Fruit fly (Drosophila melanogaster) Kc167 (cell line): ENCODE data around the gene nrv2.

Experiments used
- Myc ChIP-seq: fragments of >200 bp; optimal IDR thresholded peaks from 2 replicates; lab custom pipeline; 2017; ENCODE audit warnings: missing external identifiers
- Sin3A ChIP-seq: fragments of >200 bp; optimal IDR thresholded peaks from 2 replicates; lab custom pipeline; 2018; ENCODE audit warnings: missing external identifiers
- h ChIP-seq: fragments of >200 bp; optimal IDR thresholded peaks from 3 replicates; lab custom pipeline; 2018; ENCODE audit warnings: missing external identifiers
- insv ChIP-seq: fragments of >200 bp; optimal IDR thresholded peaks from 3 replicates; lab custom pipeline; 2018; ENCODE audit warnings: missing external identifiers
- psq ChIP-seq: fragments of >200 bp; optimal IDR thresholded peaks from 2 replicates; lab custom pipeline; 2017; ENCODE audit warnings: missing external identifiers
- ttk ChIP-seq: sonication (Bioruptor generic); optimal IDR thresholded peaks from 2 replicates; lab custom pipeline; 2017; ENCODE audit warnings: missing external identifiers

nrv2 gene

DNA sequence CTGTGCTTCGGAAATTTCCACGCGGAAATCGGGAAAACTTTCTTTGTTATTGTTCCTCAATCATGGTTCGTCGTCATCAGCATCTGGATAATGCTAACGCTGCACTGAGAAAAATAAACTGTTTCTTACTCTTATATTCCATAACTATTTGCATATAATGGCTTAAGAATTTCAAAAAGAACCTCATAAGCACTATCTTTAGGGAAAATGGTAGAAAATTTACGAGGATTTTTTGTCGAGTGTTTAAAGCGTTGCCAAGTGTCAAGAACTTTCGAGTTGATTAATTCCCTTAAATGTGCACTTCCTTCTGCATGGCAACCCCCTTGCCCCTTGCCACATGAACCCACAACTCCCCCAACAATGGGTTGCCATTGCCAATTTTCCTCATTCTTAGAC lies 10.7 kb downstream of the nrv2 start:
- TF ChIP-seq psq (lab: Kevin White, UChicago) = no peak
- no peak for TF ChIP-seq Sin3A
- no peak for TF ChIP-seq Myc (lab: Kevin White, UChicago)
- no peak for TF ChIP-seq ttk (lab: Kevin White, UChicago)
- no peak for TF ChIP-seq h (lab: Kevin White, UChicago)

DNA sequence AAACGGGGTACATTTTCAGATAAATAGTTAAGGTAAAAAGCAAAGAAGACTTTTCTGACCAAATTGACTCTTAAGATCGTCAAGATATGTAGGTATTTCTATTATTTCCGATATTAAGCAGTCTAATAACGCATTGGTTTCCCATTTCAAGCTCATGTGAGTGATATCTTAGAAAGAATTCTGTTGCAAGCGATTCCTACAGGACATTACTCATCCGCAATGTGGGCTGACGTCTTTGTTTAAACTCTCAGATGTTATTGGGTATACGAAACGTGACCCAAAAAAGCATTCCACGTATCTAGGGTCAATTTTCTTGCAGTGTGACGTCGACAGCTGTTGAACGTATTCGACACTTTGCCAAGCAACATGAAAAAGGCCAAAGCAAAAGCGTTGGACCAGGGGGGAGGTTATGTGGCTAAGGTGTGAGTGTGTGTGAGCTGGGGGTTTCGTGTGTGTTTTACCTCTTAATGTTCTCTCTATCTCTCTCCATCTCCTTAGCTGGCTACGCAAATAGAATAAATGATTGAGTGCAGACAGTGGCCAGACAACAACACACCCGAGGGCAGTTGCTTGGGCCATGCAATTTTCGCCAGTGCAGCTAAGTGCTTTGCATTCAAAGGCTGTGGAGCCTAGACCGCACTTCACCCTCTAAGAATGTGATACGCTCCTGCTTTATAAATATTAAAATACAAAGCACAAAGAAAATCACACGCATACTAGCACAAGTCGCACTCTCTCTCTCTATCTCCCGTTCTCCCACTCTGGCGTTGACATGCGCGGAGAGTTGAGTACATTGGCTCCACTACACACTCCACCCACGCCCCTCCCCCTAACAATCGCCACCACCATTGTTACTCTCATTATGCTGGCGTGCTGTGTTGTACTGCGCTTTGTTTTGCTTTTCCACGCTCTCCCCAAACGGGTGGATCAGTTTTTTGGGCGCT lies 11.4 kb downstream of the nrv2 start:
- no peak for TF ChIP-seq Sin3A
- TF ChIP-seq psq (lab: Kevin White, UChicago) = no peak
- no peak for TF ChIP-seq ttk (lab: Kevin White, UChicago)
- TF ChIP-seq h (lab: Kevin White, UChicago) = no peak
- no peak for TF ChIP-seq insv
- no peak for TF ChIP-seq Myc (lab: Kevin White, UChicago)

DNA sequence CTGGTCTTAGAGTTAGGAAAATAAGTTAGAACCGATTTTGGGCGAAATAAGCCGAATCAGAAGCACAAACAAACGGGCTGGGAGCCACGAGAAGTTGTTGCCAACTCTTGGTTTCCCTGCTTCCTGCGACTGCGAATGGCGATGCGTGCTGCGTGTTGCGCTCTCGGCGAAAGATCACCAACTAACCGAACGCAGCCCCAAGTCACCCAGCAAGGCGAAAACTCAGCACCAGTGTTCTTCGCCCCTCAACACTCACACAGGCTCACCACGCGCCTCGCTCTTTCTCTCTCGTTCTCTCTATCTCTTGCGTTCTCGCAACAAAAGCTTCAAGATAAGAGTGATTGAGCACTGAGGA lies 12.0 kb downstream of the nrv2 start, which contains the start of gene nrv1:
Gene nrv1 (minus strand): TSS at position 188 of the 355 bp plus-strand sequence.
- no peak for TF ChIP-seq Sin3A
- TF ChIP-seq Myc (lab: Kevin White, UChicago) = no peak
- TF ChIP-seq psq (lab: Kevin White, UChicago) = no peak
- TF ChIP-seq h (lab: Kevin White, UChicago) = no peak
- no peak for TF ChIP-seq ttk (lab: Kevin White, UChicago)
- no peak for TF ChIP-seq insv

DNA sequence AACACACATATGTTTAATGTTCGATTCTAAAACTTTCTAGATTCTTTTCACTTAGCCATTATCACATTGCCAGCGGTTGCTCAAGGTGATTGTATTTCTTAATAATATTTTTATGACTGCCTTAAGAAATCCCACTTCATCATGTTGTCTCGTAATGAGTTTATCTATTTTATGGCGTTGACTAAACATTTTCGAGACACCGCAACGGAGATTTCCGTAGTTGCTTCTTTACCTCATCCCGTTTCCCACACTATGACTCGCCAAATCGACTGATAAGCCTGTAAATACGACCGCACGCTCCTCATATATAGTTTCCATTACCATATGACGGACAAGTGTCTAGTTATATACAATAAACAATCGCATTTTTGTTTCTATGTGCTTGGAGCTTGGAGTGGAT lies 13.1 kb downstream of the nrv2 start:
- no peak for TF ChIP-seq Sin3A
- no peak for TF ChIP-seq psq (lab: Kevin White, UChicago)
- TF ChIP-seq Myc (lab: Kevin White, UChicago) = no peak
- no peak for TF ChIP-seq h (lab: Kevin White, UChicago)

DNA sequence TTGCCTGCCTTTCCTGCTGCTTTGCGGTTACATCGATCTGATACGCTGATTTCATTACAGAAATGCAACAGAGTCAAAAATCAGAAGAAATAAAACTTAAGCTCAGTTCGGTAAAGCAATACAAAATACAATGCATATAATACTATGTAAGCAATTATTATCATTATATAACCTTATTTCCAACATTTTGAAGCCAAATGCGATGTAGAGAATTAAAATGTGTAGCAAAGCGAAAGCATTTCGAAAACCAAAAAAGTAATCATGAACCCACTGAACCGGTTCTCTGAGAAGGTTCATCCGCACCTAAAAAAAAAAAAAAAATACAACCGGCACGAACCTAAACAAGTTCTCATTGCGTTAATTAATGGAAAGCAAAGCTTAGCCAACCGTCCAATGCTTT lies 14.4 kb downstream of the nrv2 start:
- TF ChIP-seq insv (no peak), Myc (lab: Kevin White, UChicago) (no peak), psq (lab: Kevin White, UChicago) (no peak), ttk (lab: Kevin White, UChicago) (no peak), Sin3A (no peak), h (lab: Kevin White, UChicago) (no peak)

- no peak for TF ChIP-seq ttk (lab: Kevin White, UChicago)
- no peak for TF ChIP-seq Myc (lab: Kevin White, UChicago)
- no peak for TF ChIP-seq insv
- no peak for TF ChIP-seq h (lab: Kevin White, UChicago)
- TF ChIP-seq Sin3A = no peak
- no peak for TF ChIP-seq psq (lab: Kevin White, UChicago)
Observed at dm6 chr2L:6783395-6783794, 15.3 kb downstream of the nrv2 start.

DNA sequence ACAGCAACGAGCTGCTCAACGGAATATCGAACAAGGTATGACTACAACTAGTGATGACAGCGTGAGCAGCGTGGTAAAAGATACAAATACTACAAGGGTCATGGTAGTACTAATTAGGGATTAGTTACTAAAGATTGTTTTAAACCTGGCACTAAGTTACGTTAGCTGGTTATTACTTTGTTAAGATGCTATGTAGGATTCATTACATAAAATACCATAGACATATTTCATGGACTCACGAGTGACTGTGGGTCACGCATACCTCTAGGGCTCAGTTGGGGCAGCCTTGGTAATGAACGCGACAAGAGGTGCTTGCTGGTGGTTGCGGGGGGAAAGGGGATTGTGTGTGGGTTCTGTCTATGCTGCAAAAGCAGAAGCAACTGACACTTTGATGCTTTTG lies 23.8 kb downstream of the nrv2 start:
- no peak for TF ChIP-seq psq (lab: Kevin White, UChicago)

- no peak for TF ChIP-seq Myc (lab: Kevin White, UChicago)
- no peak for TF ChIP-seq insv
- TF ChIP-seq psq (lab: Kevin White, UChicago) = no peak
- TF ChIP-seq ttk (lab: Kevin White, UChicago) = no peak
- no peak for TF ChIP-seq h (lab: Kevin White, UChicago)
- no peak for TF ChIP-seq Sin3A
Observed at dm6 chr2L:6773645-6774044, 25.0 kb downstream of the nrv2 start, which contains the start of gene CG17378. CG17378 (plus strand) TSS chr2L:6774041.

- TF ChIP-seq h (lab: Kevin White, UChicago) (no peak), psq (lab: Kevin White, UChicago) (no peak), Sin3A (no peak), ttk (lab: Kevin White, UChicago) (no peak), Myc (lab: Kevin White, UChicago) (no peak), insv (no peak)
Observed at dm6 chr2L:6772655-6773054, 26.0 kb downstream of the nrv2 start, which contains the start of gene LUBEL. LUBEL (minus strand) TSS chr2L:6772755.

DNA sequence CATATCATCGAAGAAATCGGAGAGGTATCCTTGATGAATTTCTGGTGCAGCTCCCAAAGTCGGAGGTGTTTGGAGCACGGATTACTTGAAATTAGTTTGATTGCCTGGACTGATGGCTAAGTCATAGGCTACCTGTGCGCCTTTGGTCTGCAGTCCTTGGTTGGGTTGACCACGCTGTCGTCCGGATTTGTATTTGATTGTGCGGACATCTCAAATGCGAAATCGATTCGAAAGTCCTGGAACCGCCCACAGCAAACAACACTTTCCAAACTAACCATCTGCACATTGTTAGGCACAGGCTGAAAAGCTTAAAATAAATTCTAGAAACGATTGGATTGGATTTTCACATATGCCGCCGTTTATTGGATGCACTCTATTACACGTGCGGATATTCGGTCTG lies 39.1 kb downstream of the nrv2 start, which contains the start of gene CG11322:
Gene CG11322 (minus strand): TSS at position 101 of the 400 bp plus-strand sequence.
- no peak for TF ChIP-seq Sin3A
- TF ChIP-seq ttk (lab: Kevin White, UChicago) = no peak
- no peak for TF ChIP-seq psq (lab: Kevin White, UChicago)
- TF ChIP-seq insv = no peak
- no peak for TF ChIP-seq h (lab: Kevin White, UChicago)
- no peak for TF ChIP-seq Myc (lab: Kevin White, UChicago)

DNA sequence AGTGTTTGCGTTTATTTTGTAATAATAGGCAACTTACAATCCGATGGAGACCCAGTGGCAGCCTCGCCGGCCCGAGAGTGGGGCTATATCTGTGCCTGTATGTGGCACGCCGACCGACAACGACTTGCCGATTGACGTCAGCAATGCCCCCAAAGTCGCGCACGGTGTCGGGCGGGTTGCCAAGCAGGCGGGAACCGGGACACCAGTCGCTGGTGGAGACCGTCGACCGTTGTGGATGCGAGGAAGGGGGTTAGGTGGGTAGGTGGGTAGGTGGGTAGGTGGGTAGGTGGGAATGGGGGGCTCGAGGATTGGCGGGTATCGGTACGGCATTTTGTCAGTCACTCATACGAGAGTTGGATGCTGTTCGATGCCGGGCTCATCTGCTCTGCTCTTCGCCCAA lies 47.6 kb downstream of the nrv2 start:
- no peak for TF ChIP-seq Myc (lab: Kevin White, UChicago)
- no peak for TF ChIP-seq insv
- TF ChIP-seq psq (lab: Kevin White, UChicago) = no peak
- no peak for TF ChIP-seq ttk (lab: Kevin White, UChicago)
- TF ChIP-seq Sin3A = no peak
- no peak for TF ChIP-seq h (lab: Kevin White, UChicago)

DNA sequence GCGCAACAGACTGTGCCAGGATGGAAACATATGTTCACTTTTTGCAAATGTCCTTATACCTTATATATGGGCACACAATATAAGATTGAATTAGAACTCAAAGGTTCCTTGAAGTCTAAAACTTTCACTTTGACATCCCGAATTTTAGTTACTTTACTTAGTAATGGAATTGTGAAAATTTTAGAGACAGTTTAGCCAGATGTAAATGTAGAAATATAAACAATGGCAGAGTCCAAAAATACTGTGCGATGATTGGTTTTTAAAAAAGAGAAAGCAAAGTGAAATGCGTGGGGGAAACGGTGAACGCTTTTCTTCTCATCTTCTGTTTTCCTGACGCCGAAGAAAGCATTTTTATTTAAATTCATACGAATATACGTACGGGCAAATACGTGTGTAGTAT lies 50.8 kb downstream of the nrv2 start, which contains the start of gene CG44271:
Gene CG44271 (minus strand): TSS at position 101 of the 400 bp plus-strand sequence.
- TF ChIP-seq Sin3A = no peak
- no peak for TF ChIP-seq insv
- no peak for TF ChIP-seq Myc (lab: Kevin White, UChicago)
